Worm (Caenorhabditis elegans): Measurements from ENCODE around the gene egl-1.

DNA sequence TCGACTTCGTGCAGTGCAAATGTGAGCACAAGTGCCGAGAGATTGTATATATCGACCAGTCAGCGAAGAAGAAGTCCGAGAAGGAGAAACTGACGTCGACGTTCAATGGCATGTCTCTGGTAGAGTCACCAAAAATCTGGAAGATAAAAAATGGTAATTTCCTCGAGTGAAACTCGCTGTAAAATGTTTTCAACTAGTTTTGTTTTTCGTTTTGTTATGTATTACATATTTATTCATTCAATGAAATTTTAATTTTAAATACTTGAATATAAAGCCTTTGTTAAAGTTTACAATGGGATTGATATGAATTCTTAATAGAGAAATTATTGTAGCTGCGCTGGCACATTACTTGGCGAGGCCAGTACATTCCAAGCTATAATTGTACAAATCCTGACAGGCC lies 12.3 kb downstream of the egl-1 start:
- no peak for TF ChIP-seq ztf-29 (GFP tag; IDR thresholded peaks at IDR 0.05)
- no peak for TF ChIP-seq med-1 (GFP tag; optimal IDR thresholded peaks at IDR 0.05; ENCODE audit: insufficient read depth)
- no peak for TF ChIP-seq tab-1 (GFP tag; IDR thresholded peaks at IDR 0.05)
- no peak for TF ChIP-seq klf-2 (GFP tag; conservative IDR thresholded peaks at IDR 0.05)
- TF ChIP-seq T22C8.4 (GFP tag; IDR thresholded peaks at IDR 0.05) = no peak
- no peak for TF ChIP-seq cog-1 (tag; optimal IDR thresholded peaks at IDR 0.05)
- no peak for TF ChIP-seq flt-1 (GFP tag; IDR thresholded peaks at IDR 0.05)
